Worm (Caenorhabditis elegans): ENCODE data around the gene pkc-3.
A peak's percentile ranks its signal among the peaks of the same experiment; 100 is the strongest.

The pkc-3 gene

ce11 chrII:5331677-5332303 lies 48.0 kb upstream of the pkc-3 start:
- TF ChIP-seq ceh-16 (tag; optimal IDR thresholded peaks at IDR 0.05) (no peak), ceh-28 (tag; optimal IDR thresholded peaks at IDR 0.05) (no peak), daf-12 (tag; optimal IDR thresholded peaks at IDR 0.05) (no peak), zag-1 (tag; optimal IDR thresholded peaks at IDR 0.05) (no peak), elt-3 (tag; optimal IDR thresholded peaks at IDR 0.05) (no peak), pha-4 (tag; optimal IDR thresholded peaks at IDR 0.05) (peak; percentile 75), ztf-11 (tag; optimal IDR thresholded peaks at IDR 0.05) (no peak), aly-2 (tag; optimal IDR thresholded peaks at IDR 0.05) (no peak), ama-1 (optimal IDR thresholded peaks at IDR 0.05) (no peak), skn-1 (tag; optimal IDR thresholded peaks at IDR 0.05) (no peak), snpc-4 (tag; optimal IDR thresholded peaks at IDR 0.05) (no peak), fos-1 (tag; optimal IDR thresholded peaks at IDR 0.05) (no peak), nhr-12 (tag; optimal IDR thresholded peaks at IDR 0.05) (no peak), hmg-11 (tag; optimal IDR thresholded peaks at IDR 0.05) (no peak), nhr-25 (tag; optimal IDR thresholded peaks at IDR 0.05) (peak; percentile 14), ztf-4 (tag; optimal IDR thresholded peaks at IDR 0.05) (no peak), R02D3.7 (tag; optimal IDR thresholded peaks at IDR 0.05) (no peak), nhr-43 (tag; optimal IDR thresholded peaks at IDR 0.05; ENCODE audit: poor library complexity, severe bottlenecking) (no peak), lin-15B (tag; optimal IDR thresholded peaks at IDR 0.05) (no peak), nfya-1 (tag; optimal IDR thresholded peaks at IDR 0.05; ENCODE audit: insufficient read depth) (peak; percentile 62), nhr-67 (tag; optimal IDR thresholded peaks at IDR 0.05) (no peak), unc-62 (GFP tag; optimal IDR thresholded peaks at IDR 0.05) (no peak), ZK546.5 (tag; optimal IDR thresholded peaks at IDR 0.05) (no peak), elt-2 (tag; optimal IDR thresholded peaks at IDR 0.05) (peak; percentile 29), tbx-2 (tag; optimal IDR thresholded peaks at IDR 0.05) (no peak), nhr-23 (tag; optimal IDR thresholded peaks at IDR 0.05) (peak; percentile 9), lin-39 (tag; optimal IDR thresholded peaks at IDR 0.05) (no peak), unc-39 (tag; optimal IDR thresholded peaks at IDR 0.05) (no peak), pqm-1 (tag; optimal IDR thresholded peaks at IDR 0.05) (peak; percentile 39), nhr-237 (tag; optimal IDR thresholded peaks at IDR 0.05) (no peak), egl-27 (tag; optimal IDR thresholded peaks at IDR 0.05) (no peak), elt-1 (tag; optimal IDR thresholded peaks at IDR 0.05) (no peak), nhr-28 (tag; optimal IDR thresholded peaks at IDR 0.05) (no peak), fkh-2 (tag; optimal IDR thresholded peaks at IDR 0.05) (no peak), fkh-10 (GFP tag; optimal IDR thresholded peaks at IDR 0.05) (no peak), egl-5 (tag; optimal IDR thresholded peaks at IDR 0.05) (no peak), mml-1 (tag; optimal IDR thresholded peaks at IDR 0.05) (no peak), mdl-1 (tag; optimal IDR thresholded peaks at IDR 0.05) (no peak), eor-1 (tag; optimal IDR thresholded peaks at IDR 0.05) (no peak), nhr-77 (tag; optimal IDR thresholded peaks at IDR 0.05) (no peak), nhr-11 (tag; optimal IDR thresholded peaks at IDR 0.05) (peak; percentile 21), sea-2 (GFP tag; optimal IDR thresholded peaks at IDR 0.05) (no peak), jun-1 (tag; optimal IDR thresholded peaks at IDR 0.05) (no peak), lsy-12 (tag; optimal IDR thresholded peaks at IDR 0.05) (no peak), ceh-9 (tag; optimal IDR thresholded peaks at IDR 0.05) (no peak), ceh-82 (tag; optimal IDR thresholded peaks at IDR 0.05) (no peak), nhr-76 (tag; optimal IDR thresholded peaks at IDR 0.05) (no peak)
